Worm (Caenorhabditis elegans) whole organism, L2 larva: ENCODE results near the gene exos-1.
"Not testable (repeated sequence)": the region's sequence is repeated elsewhere in the genome, so short reads cannot be mapped to it uniquely, and the experiment has no call there.

Experiments
- C34F6.9 ChIP-seq: fragments of 150-350 bp; optimal IDR thresholded peaks from 2 replicates; lab custom pipeline; 2014; ENCODE audit warnings: missing biosample characterization, missing genetic modification characterization
- F13H6.1 ChIP-seq: sonication (generic microtip); optimal IDR thresholded peaks from 2 replicates; lab custom pipeline; 2016; ENCODE audit warnings: missing genetic modification characterization, missing compliant biosample characterization
- R02D3.7 ChIP-seq: fragments of 150-350 bp; optimal IDR thresholded peaks from 2 replicates; lab custom pipeline; 2014; ENCODE audit warnings: missing biosample characterization, missing genetic modification characterization
- Y55F3AM.14 ChIP-seq: fragments of 200-800 bp; sonication (Bioruptor generic); optimal IDR thresholded peaks from 2 replicates; lab custom pipeline; 2018; ENCODE audit warnings: mild to moderate bottlenecking, missing genetic modification characterization, missing compliant biosample characterization
- ZK546.5 ChIP-seq: sonication (generic microtip); optimal IDR thresholded peaks from 2 replicates; lab custom pipeline; 2017; ENCODE audit warnings: missing biosample characterization, missing genetic modification characterization
- alr-1 ChIP-seq: fragments of 150-350 bp; optimal IDR thresholded peaks from 2 replicates; lab custom pipeline; 2014; ENCODE audit warnings: missing biosample characterization, missing genetic modification characterization
- aly-2 ChIP-seq: fragments of 150-350 bp; optimal IDR thresholded peaks from 2 replicates; lab custom pipeline; 2014; ENCODE audit warnings: missing biosample characterization, missing genetic modification characterization
- blmp-1 ChIP-seq: sonication (generic microtip); optimal IDR thresholded peaks from 2 replicates; lab custom pipeline; 2017; ENCODE audit warnings: missing genetic modification characterization, mild to moderate bottlenecking, missing compliant biosample characterization, antibody characterized with exemption, moderate library complexity; ENCODE audit not compliant: insufficient read depth
- ceh-82 ChIP-seq: fragments of 150-350 bp; optimal IDR thresholded peaks from 2 replicates; lab custom pipeline; 2014; ENCODE audit warnings: missing biosample characterization, missing genetic modification characterization
- crh-2 ChIP-seq: sonication (generic microtip); optimal IDR thresholded peaks from 2 replicates; lab custom pipeline; 2017; ENCODE audit warnings: missing biosample characterization, missing genetic modification characterization
- egl-27 ChIP-seq: sonication (generic microtip); optimal IDR thresholded peaks from 3 replicates; lab custom pipeline; 2017; ENCODE audit warnings: missing biosample characterization, missing genetic modification reagents, missing genetic modification characterization
- elt-1 ChIP-seq: fragments of 150-350 bp; optimal IDR thresholded peaks from 2 replicates; lab custom pipeline; 2014; ENCODE audit warnings: missing biosample characterization, missing genetic modification characterization
- elt-3 ChIP-seq: sonication (generic microtip); optimal IDR thresholded peaks from 2 replicates; lab custom pipeline; 2017; ENCODE audit warnings: missing biosample characterization, missing genetic modification characterization
- fos-1 ChIP-seq: fragments of 150-350 bp; optimal IDR thresholded peaks from 2 replicates; lab custom pipeline; 2014; ENCODE audit warnings: missing biosample characterization, missing genetic modification characterization
- gmeb-1 ChIP-seq: fragments of 150-350 bp; optimal IDR thresholded peaks from 2 replicates; lab custom pipeline; 2014; ENCODE audit warnings: missing biosample characterization, missing genetic modification characterization
- lin-39 ChIP-seq: fragments of 150-350 bp; optimal IDR thresholded peaks from 2 replicates; lab custom pipeline; 2014; ENCODE audit warnings: missing biosample characterization, missing genetic modification reagents, missing genetic modification characterization
- lsy-2 ChIP-seq, 2 experiments: fragments of 150-350 bp in 1 of 2; sonication (generic microtip) in 1 of 2; optimal IDR thresholded peaks; 2 replicates each; lab custom pipeline; 2014 to 2017; ENCODE audit warnings: missing biosample characterization in 2 of 2, missing genetic modification characterization in 2 of 2
- mab-5 ChIP-seq: fragments of 150-350 bp; optimal IDR thresholded peaks from 2 replicates; lab custom pipeline; 2014; ENCODE audit warnings: missing biosample characterization, missing genetic modification characterization
- mbf-1 ChIP-seq: sonication (generic microtip); optimal IDR thresholded peaks from 2 replicates; lab custom pipeline; 2017; ENCODE audit warnings: missing biosample characterization, missing genetic modification characterization
- mdl-1 ChIP-seq, 2 experiments: fragments of 150-350 bp in 1 of 2; sonication (generic microtip) in 1 of 2; optimal IDR thresholded peaks; 2 replicates each; lab custom pipeline; 2017; ENCODE audit warnings: missing biosample characterization in 2 of 2, missing genetic modification characterization in 2 of 2
- nhr-10 ChIP-seq: sonication (generic microtip); optimal IDR thresholded peaks from 2 replicates; lab custom pipeline; 2017; ENCODE audit warnings: missing biosample characterization, missing genetic modification characterization
- nhr-11 ChIP-seq: fragments of 150-350 bp; optimal IDR thresholded peaks from 2 replicates; lab custom pipeline; 2014; ENCODE audit warnings: missing biosample characterization, missing genetic modification characterization
- nhr-12 ChIP-seq: fragments of 150-350 bp; optimal IDR thresholded peaks from 2 replicates; lab custom pipeline; 2014; ENCODE audit warnings: missing biosample characterization, missing genetic modification characterization
- nhr-129 ChIP-seq: fragments of 150-350 bp; optimal IDR thresholded peaks from 2 replicates; lab custom pipeline; 2014; ENCODE audit warnings: missing biosample characterization, missing genetic modification characterization
- nhr-21 ChIP-seq: fragments of 150-350 bp; optimal IDR thresholded peaks from 2 replicates; lab custom pipeline; 2014; ENCODE audit warnings: missing biosample characterization, missing genetic modification characterization
- nhr-23 ChIP-seq: fragments of 150-350 bp; optimal IDR thresholded peaks from 2 replicates; lab custom pipeline; 2014; ENCODE audit warnings: missing biosample characterization, missing genetic modification reagents, missing genetic modification characterization
- nhr-237 ChIP-seq: fragments of 150-350 bp; optimal IDR thresholded peaks from 2 replicates; lab custom pipeline; 2014; ENCODE audit warnings: missing biosample characterization, missing genetic modification characterization
- nhr-25 ChIP-seq: fragments of 150-350 bp; sonication (generic microtip); optimal IDR thresholded peaks from 3 replicates; lab custom pipeline; 2014; ENCODE audit warnings: missing biosample characterization, missing genetic modification characterization
- nhr-77 ChIP-seq: fragments of 150-350 bp; optimal IDR thresholded peaks from 2 replicates; lab custom pipeline; 2014; ENCODE audit warnings: missing biosample characterization, missing genetic modification characterization
- peb-1 ChIP-seq: fragments of 150-350 bp; optimal IDR thresholded peaks from 2 replicates; lab custom pipeline; 2014; ENCODE audit warnings: missing biosample characterization, missing genetic modification characterization
- sem-4 ChIP-seq: fragments of 150-350 bp; optimal IDR thresholded peaks from 2 replicates; lab custom pipeline; 2014; ENCODE audit warnings: missing biosample characterization, missing genetic modification reagents, missing genetic modification characterization
- skn-1 ChIP-seq: sonication (generic microtip); optimal IDR thresholded peaks from 2 replicates; lab custom pipeline; 2017; ENCODE audit warnings: missing biosample characterization, missing genetic modification characterization
- sma-3 ChIP-seq: sonication (generic microtip); optimal IDR thresholded peaks from 2 replicates; lab custom pipeline; 2016; ENCODE audit warnings: missing genetic modification reagents, missing genetic modification characterization, missing compliant biosample characterization
- sma-9 ChIP-seq, 2 experiments: fragments of 150-350 bp in 1 of 2; sonication (generic microtip) in 1 of 2; optimal IDR thresholded peaks; 2 replicates each; lab custom pipeline; 2014 to 2016; ENCODE audit warnings: missing genetic modification characterization in 2 of 2, mild to moderate bottlenecking in 1 of 2, missing biosample characterization in 1 of 2, missing compliant biosample characterization in 1 of 2, missing genetic modification reagents in 1 of 2, moderate library complexity in 1 of 2
- snpc-4 ChIP-seq: fragments of 150-350 bp; optimal IDR thresholded peaks from 2 replicates; lab custom pipeline; 2014; ENCODE audit warnings: missing biosample characterization, missing genetic modification characterization
- unc-55 ChIP-seq: fragments of 150-350 bp; sonication (generic microtip); optimal IDR thresholded peaks from 3 replicates; lab custom pipeline; 2014; ENCODE audit warnings: missing biosample characterization, missing genetic modification reagents, missing genetic modification characterization
- zag-1 ChIP-seq: fragments of 150-350 bp; optimal IDR thresholded peaks from 2 replicates; lab custom pipeline; 2014; ENCODE audit warnings: missing biosample characterization, missing genetic modification characterization
- ztf-1 ChIP-seq: fragments of 200-800 bp; sonication (Bioruptor generic); conservative IDR thresholded peaks from 2 replicates; pipeline ENCODE4 v1.3.6; 2022; ENCODE audit warnings: missing genetic modification characterization, missing compliant biosample characterization
- ztf-11 ChIP-seq: sonication (generic microtip); optimal IDR thresholded peaks from 2 replicates; lab custom pipeline; 2017; ENCODE audit warnings: missing biosample characterization, missing genetic modification characterization
- ztf-4 ChIP-seq: fragments of 150-350 bp; optimal IDR thresholded peaks from 2 replicates; lab custom pipeline; 2014; ENCODE audit warnings: missing biosample characterization, missing genetic modification characterization

The exos-1 gene

ce11 chrIII:11026516-11027048 is 17.7 kb downstream of the exos-1 start, which contains the start of gene Y48A6B.7:
Gene Y48A6B.7 (minus strand): TSS chrIII:11026566.
- TF ChIP-seq F13H6.1 (tag; lab: Kevin White, UChicago) = peak; percentile 48
- no peak for TF ChIP-seq mab-5 (tag; lab: Kevin White, UChicago)
- TF ChIP-seq fos-1 (tag; lab: Kevin White, UChicago) = peak; percentile 88
- no peak for TF ChIP-seq R02D3.7 (tag; lab: Kevin White, UChicago)
- TF ChIP-seq alr-1 (tag; lab: Kevin White, UChicago) = no peak
- TF ChIP-seq crh-2 = peak; percentile 71
- peak; percentile 70 for TF ChIP-seq gmeb-1 (tag; lab: Kevin White, UChicago)
- TF ChIP-seq egl-27 (tag; lab: Kevin White, UChicago) = peak; percentile 18
- TF ChIP-seq sma-3 (GFP tag; lab: Kevin White, UChicago) = peak; percentile 31
- TF ChIP-seq mdl-1 (tag; optimal IDR thresholded peaks at IDR 0.05; lab: Kevin White, UChicago) = peak in 1 of 2 experiments; percentile 70
- TF ChIP-seq sma-9 (GFP tag; optimal IDR thresholded peaks at IDR 0.05; lab: Kevin White, UChicago) = peak; percentile 78
- TF ChIP-seq sma-9 (tag; optimal IDR thresholded peaks at IDR 0.05; lab: Kevin White, UChicago) = no peak

ce11 chrIII:11029337-11029736 is 20.5 kb downstream of the exos-1 start, which contains the start of gene Y48A6B.8:
Gene Y48A6B.8 (minus strand): TSS chrIII:11029437.
- TF ChIP-seq R02D3.7 (tag; lab: Kevin White, UChicago); zag-1 (tag; lab: Kevin White, UChicago); lsy-2 (tag; optimal IDR thresholded peaks at IDR 0.05; lab: Kevin White, UChicago): not testable (repeated sequence)

DNA sequence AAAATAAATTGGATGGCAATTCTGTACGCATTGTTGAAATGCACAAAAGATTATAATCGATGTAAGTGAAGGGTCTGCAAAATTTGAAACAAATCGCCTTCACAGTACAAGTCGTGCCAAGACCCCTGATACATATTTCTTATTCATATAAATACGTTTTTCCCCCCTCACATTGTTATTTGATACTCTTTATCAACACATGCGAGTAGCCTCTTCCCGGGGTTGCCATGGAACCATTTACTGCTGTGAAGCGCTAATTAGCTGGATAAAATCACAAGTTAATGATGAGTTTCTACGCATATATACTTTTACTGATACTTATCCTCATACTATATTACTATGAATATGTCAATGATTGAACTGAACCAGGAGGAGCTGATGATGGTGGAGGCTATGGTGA is 22.5 kb downstream of the exos-1 start, which contains the start of gene Y48A6B.14:
Gene Y48A6B.14, plus strand, starts transcription at position 301 of the 400 bp plus-strand sequence.
- TF ChIP-seq nhr-11 (tag; lab: Kevin White, UChicago) = no peak
- no peak for TF ChIP-seq nhr-12 (tag; lab: Kevin White, UChicago)
- TF ChIP-seq nhr-237 = no peak
- no peak for TF ChIP-seq lsy-2 (tag; optimal IDR thresholded peaks at IDR 0.05; lab: Kevin White, UChicago)
- TF ChIP-seq elt-1 (tag; lab: Kevin White, UChicago) = no peak
- no peak for TF ChIP-seq Y55F3AM.14 (GFP tag; lab: Kevin White, UChicago)
- no peak for TF ChIP-seq nhr-129
- TF ChIP-seq alr-1 (tag; lab: Kevin White, UChicago) = no peak

ce11 chrIII:11032872-11033271 is 24.0 kb downstream of the exos-1 start, which contains the start of gene Y48A6B.9:
Gene Y48A6B.9 (plus strand): TSS chrIII:11033172.
- TF ChIP-seq mdl-1 (tag; optimal IDR thresholded peaks at IDR 0.05; lab: Kevin White, UChicago) (no peak), nhr-12 (tag; lab: Kevin White, UChicago) (no peak), Y55F3AM.14 (GFP tag; lab: Kevin White, UChicago) (no peak), C34F6.9 (tag; lab: Kevin White, UChicago) (no peak), ceh-82 (tag; lab: Kevin White, UChicago) (no peak), elt-3 (tag; lab: Kevin White, UChicago) (no peak), snpc-4 (no peak), sma-9 (GFP tag; optimal IDR thresholded peaks at IDR 0.05; lab: Kevin White, UChicago) (no peak), sma-9 (tag; optimal IDR thresholded peaks at IDR 0.05; lab: Kevin White, UChicago) (no peak)
- TF ChIP-seq, all 48 proteins: peak for 0

DNA sequence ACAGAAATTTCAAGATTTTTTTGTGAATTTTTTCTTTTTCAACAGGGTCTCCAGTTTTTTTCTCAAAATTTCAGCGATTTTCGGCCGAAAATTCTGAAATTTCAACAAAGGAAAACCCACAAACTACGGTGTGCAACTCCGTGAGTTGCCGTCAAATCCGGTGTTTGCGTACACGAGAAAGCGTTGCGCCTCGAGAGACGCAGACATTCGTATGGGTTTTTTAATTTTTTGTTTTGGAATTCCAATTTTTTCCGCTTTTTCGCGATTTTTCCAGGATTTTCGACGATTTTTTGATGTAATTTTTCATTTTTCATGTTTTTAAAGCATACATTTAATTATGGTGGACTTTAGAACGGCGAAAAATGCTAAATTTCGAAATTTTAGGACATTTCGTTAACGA is 27.3 kb downstream of the exos-1 start:
- TF ChIP-seq nhr-10 (tag; lab: Kevin White, UChicago) = no peak
- no peak for TF ChIP-seq aly-2 (tag; lab: Kevin White, UChicago)
- peak; percentile 93 to 98 for TF ChIP-seq lsy-2 (tag; optimal IDR thresholded peaks at IDR 0.05; lab: Kevin White, UChicago)
- no peak for TF ChIP-seq nhr-237
- no peak for TF ChIP-seq peb-1 (tag; lab: Kevin White, UChicago)
- no peak for TF ChIP-seq ztf-1 (GFP tag; lab: Robert Waterston, UW)
- TF ChIP-seq nhr-21 = peak; percentile 43
- TF ChIP-seq blmp-1 (tag; lab: Kevin White, UChicago) = peak; percentile 26
- no peak for TF ChIP-seq alr-1 (tag; lab: Kevin White, UChicago)
- no peak for TF ChIP-seq ZK546.5 (tag; lab: Kevin White, UChicago)
- TF ChIP-seq fos-1 (tag; lab: Kevin White, UChicago) = peak; percentile 14
- TF ChIP-seq nhr-23 (tag; lab: Kevin White, UChicago) = no peak
- TF ChIP-seq unc-55 (GFP tag; lab: Kevin White, UChicago) = peak; percentile 78
- no peak for TF ChIP-seq elt-1 (tag; lab: Kevin White, UChicago)
- no peak for TF ChIP-seq skn-1 (tag; lab: Kevin White, UChicago)
- no peak for TF ChIP-seq zag-1 (tag; lab: Kevin White, UChicago)
- TF ChIP-seq F13H6.1 (tag; lab: Kevin White, UChicago) = peak; percentile 60
- TF ChIP-seq nhr-12 (tag; lab: Kevin White, UChicago) = peak; percentile 45
- no peak for TF ChIP-seq mbf-1 (tag; lab: Kevin White, UChicago)
- peak; percentile 53 for TF ChIP-seq sma-3 (GFP tag; lab: Kevin White, UChicago)
- no peak for TF ChIP-seq ztf-4 (tag; lab: Kevin White, UChicago)
- peak; percentile 85 for TF ChIP-seq gmeb-1 (tag; lab: Kevin White, UChicago)
- peak; percentile 73 for TF ChIP-seq mab-5 (tag; lab: Kevin White, UChicago)
- no peak for TF ChIP-seq ztf-11
- peak; percentile 66 for TF ChIP-seq nhr-25 (tag; lab: Kevin White, UChicago)
- TF ChIP-seq nhr-129 = peak; percentile 55
- no peak for TF ChIP-seq nhr-11 (tag; lab: Kevin White, UChicago)
- no peak for TF ChIP-seq lin-39 (tag; lab: Kevin White, UChicago)
- peak; percentile 77 for TF ChIP-seq C34F6.9 (tag; lab: Kevin White, UChicago)
- peak; percentile 67 for TF ChIP-seq crh-2
- TF ChIP-seq nhr-77 (tag; lab: Kevin White, UChicago) = no peak
- TF ChIP-seq Y55F3AM.14 (GFP tag; lab: Kevin White, UChicago) = no peak
- TF ChIP-seq sem-4 (tag; lab: Kevin White, UChicago) = peak; percentile 7
